Fruit fly (Drosophila melanogaster): ENCODE results near the gene CG12691.

Gene CG12691

DNA sequence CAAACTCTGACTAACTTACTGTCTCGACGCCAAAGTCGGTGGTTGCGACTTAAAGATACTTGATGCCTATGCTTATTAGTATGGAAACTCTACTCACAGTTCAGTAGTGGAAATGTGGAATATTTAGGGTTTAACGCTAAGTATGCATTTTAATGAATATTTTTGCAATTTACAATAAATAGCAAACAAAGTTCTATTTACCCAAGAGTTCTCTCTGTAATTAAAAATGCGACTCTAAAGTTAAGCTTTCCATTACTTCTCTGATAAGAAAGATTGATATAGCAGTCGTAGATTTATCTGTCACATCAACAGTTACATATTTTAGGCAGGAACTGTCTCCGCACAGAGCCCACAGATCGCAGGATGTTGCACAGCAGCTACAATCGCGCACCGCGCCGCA lies at the start of gene CG12691:
TSS of gene CG12691 (plus strand) at position 301 of the 400 bp plus-strand sequence.
- TF ChIP-seq CG17801 (GFP tag; optimal IDR thresholded peaks at IDR 0.05; ENCODE audit: partially characterized antibody) = no peak

DNA sequence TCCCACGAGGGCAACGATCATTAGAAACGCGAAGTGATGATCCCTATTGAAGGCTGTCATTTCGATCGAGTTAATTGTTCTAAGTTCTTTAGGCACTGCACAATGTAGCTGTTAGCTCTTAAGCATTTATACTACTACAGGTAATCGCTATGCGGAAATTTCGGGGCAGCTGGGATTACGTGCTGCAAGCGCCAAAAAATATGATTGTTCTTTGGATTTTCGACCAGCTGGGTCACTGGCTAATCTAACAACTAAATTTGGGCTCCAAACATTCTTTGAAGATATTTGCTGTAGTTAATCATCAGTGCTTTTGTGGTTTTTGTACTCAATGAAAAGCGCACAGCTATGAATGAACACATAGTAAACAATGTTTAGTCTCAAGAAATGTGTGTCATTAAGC lies 48.6 kb upstream of the CG12691 start, which contains the start of gene CG15571:
TSS of gene CG15571 (minus strand) at position 101 of the 400 bp plus-strand sequence.
- TF ChIP-seq CG17801 (GFP tag; optimal IDR thresholded peaks at IDR 0.05; ENCODE audit: partially characterized antibody) = no peak

DNA sequence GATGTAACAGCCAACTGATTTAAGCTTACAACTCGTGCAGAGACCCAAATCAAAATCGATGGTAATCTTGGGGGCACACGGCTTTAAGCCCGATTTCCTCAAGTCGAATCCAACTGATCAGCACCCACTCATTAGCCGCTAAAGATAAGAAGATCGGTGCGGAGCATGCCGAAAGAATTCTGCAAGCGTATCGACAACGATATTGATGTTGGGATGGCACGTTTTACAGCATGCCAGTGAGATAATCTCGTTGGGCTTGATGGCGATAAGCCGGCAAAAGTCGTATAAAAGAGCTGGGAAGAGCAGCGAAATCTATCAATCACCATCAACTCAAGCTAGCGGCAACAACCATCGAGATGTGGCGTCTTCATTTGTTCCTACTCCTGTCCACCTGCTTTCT lies 48.0 kb upstream of the CG12691 start, which contains the start of gene CG15570:
TSS of gene CG15570 (plus strand) at position 301 of the 400 bp plus-strand sequence.
- TF ChIP-seq CG17801 (GFP tag; optimal IDR thresholded peaks at IDR 0.05; ENCODE audit: partially characterized antibody) = no peak

DNA sequence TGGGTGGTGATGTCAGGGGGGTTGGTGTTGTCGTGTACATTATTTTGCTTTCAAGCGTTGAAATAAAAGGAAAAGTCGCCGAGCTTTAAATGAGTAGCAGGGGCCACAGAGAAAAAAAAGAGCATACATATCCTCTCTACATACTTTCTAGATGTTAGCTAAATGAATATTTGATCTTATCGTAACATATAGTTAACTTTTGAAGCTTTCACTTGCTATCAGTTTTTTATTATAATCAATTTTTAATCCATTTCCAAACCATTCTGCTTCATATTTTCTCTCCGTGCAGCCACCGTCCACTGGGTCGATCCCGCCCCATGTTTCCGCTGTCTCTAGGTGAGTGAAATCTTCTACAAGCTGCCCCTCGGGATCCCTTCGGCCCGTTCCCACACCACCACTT lies 40.9 kb upstream of the CG12691 start:
- TF ChIP-seq CG17801 (GFP tag; optimal IDR thresholded peaks at IDR 0.05; ENCODE audit: partially characterized antibody) = no peak

DNA sequence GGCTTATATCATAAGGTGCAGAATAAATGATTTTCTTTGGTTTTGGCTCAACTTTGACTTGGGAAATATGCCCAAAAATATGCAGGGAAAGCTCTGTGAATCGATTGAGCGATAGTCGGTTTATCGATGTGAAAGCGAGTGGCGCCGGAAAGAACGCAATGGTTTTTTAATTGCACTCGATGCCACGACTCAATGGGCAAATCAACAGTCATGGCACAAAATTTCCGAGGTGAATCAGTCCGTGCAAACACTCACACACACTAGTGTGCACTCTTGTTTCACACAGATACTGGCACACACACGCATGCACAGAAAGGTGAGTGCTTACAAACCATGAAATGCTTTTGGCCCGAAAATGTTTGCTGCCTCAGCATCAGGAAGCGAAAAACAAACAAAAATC lies 25.8 kb upstream of the CG12691 start:
- TF ChIP-seq CG17801 (GFP tag; optimal IDR thresholded peaks at IDR 0.05; ENCODE audit: partially characterized antibody) = peak; percentile 0

DNA sequence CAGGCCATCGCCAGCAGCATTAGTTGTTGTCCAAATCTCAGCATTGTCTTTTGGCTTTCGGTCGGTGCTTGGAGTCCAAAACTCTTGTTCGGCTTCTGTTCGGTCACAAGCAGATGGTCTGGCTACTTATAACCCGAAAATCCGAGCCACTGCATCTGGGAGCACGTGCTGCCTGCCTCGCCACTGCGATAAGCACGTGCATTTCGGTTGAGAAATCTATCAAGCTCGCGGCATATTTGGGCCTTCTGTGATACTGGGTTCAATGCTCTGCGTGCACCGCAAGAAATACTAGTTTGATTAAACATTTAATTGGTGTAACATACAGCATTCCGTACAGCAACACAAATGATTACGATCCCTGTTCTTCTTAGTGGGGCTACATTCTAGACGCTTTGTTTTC lies 23.2 kb upstream of the CG12691 start, which contains the start of gene Femcoat:
TSS of gene Femcoat (minus strand) at position 101 of the 400 bp plus-strand sequence.
- no peak for TF ChIP-seq CG17801 (GFP tag; optimal IDR thresholded peaks at IDR 0.05; ENCODE audit: partially characterized antibody)

DNA sequence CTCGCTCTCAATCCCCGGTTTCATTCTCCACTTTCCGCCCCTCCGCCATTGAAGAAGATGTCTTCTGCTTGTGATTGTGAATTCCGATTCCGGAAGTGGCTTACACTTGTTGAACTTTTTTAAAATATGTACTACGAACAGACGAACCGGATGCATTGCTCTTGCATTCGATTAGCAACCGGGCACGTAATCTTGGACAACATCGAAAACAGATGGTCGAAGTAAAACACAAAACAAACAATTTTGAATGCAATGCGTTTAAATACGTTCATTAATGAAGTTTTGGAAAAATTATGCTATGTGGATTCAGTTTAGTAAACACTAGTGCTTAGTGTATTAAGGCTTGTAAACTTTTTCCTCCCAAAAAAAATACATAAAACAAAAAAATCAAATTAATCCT lies 19.9 kb upstream of the CG12691 start, which contains the start of gene Muc4B:
TSS of gene Muc4B (minus strand) at position 101 of the 400 bp plus-strand sequence.
- TF ChIP-seq CG17801 (GFP tag; optimal IDR thresholded peaks at IDR 0.05; ENCODE audit: partially characterized antibody) = no peak

DNA sequence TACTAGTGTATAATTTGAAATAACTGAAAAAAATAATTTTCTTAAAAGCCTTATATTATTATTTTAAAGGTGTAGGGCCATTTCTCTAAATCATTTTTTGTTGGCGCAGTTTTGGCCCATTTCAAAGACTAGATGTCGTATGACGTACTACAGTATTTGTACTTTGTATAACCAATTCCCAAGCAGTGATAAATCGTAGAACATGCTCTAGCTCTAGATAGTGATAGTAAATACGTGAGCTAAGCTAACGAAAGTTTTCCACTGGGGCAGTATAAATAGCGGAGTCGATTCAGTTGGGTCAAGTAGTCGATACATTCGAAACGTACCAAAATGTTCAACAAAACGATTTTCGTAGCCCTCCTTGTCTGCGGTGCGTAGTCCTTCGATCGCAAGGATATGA lies 18.9 kb upstream of the CG12691 start, which contains the start of gene CG43134:
TSS of gene CG43134 (plus strand) at position 301 of the 400 bp plus-strand sequence.
- no peak for TF ChIP-seq CG17801 (GFP tag; optimal IDR thresholded peaks at IDR 0.05; ENCODE audit: partially characterized antibody)

DNA sequence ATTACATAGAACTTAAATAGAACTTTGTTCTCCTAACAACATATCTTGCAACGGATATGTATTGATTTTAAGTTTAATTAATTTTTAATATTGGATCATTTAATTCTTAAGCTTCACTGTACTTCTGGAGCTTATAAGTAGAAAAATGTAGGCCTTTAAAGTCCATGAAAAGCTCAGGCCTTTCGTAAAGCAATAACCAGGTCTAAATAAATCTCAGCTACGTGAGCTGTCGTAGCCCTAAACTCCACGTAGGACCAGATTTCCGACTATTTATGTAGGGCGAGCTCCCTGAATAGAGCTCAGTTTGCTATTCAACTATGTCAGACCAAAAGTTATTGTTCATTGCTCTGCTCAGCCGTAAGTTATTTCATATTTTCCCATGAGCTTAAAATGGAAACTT lies 17.8 kb upstream of the CG12691 start, which contains the start of gene CG43135:
TSS of gene CG43135 (plus strand) at position 301 of the 400 bp plus-strand sequence.
- TF ChIP-seq CG17801 (GFP tag; optimal IDR thresholded peaks at IDR 0.05; ENCODE audit: partially characterized antibody) = no peak

DNA sequence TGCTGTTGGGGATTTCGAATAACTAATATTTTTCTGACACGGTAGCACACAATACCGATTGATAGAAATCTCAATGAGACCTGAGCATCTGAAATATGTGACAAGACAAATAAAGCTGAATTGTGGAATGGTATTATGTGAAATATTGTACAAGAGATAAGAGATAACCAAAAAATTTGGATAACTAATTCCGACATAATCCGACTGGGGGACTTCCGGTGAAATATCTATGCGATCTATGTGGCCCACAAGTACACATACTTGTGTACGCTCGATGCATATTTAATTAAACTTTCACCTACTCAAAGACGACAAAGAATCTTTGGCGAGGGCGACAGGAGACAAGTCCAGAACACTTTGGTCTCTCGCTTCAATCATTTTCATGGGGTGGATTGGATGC lies 13.2 kb upstream of the CG12691 start, which contains the start of gene CG15576:
TSS of gene CG15576 (minus strand) at position 101 of the 400 bp plus-strand sequence.
- no peak for TF ChIP-seq CG17801 (GFP tag; optimal IDR thresholded peaks at IDR 0.05; ENCODE audit: partially characterized antibody)

DNA sequence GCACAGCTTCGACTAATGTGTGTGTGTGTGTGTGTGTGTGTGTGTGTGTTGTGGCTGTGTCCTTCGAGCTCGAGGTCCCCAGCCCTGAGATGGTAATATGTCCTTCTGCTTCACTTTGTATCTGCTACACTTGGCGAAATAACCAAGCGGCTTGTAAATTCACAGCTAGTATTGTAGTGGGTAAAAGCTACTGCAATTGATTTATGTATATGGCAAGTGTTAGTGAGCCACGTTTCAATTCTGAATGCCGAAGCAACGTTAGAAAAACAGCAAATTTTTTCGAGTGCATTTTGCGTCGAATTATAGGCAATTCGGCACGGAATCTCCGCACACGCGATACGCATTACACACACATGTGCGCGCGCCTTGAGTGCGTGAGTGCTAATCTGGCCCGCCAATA lies 3.2 kb upstream of the CG12691 start:
- no peak for TF ChIP-seq CG17801 (GFP tag; optimal IDR thresholded peaks at IDR 0.05; ENCODE audit: partially characterized antibody)

DNA sequence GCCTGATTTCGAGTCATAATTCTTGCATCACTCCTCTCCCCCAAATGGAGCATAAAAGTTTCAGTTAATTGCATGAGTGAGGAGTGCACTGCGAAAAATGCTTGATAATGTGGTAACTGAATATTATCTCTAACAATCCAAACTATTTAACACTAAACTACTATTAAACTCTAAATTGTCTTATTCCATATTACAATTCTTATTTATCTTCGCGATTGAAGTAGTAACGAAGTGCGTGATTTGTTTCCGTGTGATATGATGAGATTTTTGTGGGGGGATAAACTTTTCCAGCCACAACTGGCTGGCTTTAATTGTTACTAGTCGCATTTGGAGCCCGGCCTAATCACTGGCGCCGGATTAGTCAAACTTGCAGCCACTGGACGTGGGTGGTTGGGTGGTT lies 1.6 kb upstream of the CG12691 start:
- no peak for TF ChIP-seq CG17801 (GFP tag; optimal IDR thresholded peaks at IDR 0.05; ENCODE audit: partially characterized antibody)

DNA sequence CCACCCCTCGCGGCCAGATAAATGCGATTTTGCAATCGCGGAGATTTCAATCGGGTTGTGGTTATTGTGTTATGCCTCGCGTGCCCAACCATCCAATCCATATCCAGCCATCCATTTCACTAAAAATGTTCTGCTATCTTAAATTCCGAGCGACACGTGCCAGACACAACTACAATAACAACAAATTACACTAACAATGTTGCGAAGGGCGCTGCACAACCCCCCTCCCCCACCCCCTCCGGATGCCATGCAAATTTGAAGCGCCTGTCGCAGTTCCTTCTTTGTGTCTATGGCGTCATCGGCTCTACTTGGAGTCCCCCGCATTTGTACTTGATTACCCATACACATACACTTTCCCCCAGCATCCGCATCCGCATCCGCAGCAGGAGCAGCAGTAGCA lies 570 bp upstream of the CG12691 start:
- TF ChIP-seq CG17801 (GFP tag; optimal IDR thresholded peaks at IDR 0.05; ENCODE audit: partially characterized antibody) = no peak

DNA sequence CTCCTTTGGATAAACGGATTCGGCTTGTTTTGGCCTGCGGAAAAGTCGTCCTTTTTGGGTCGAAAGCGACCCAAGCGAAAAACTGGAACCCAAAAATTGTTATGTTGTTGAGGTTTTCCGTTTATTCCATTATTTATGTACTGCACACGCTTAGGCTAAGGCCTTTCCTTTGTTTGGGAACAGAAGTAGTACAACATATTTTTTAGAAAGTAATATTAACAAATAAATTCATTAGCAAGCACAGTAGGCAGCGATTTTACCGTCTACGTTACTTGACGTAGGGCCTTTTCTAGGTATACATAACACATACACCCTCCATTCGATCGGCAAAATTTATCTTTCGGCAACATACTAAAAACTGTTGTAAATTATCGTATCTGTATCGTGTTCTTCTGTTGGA lies 2.5 kb downstream of the CG12691 start, which contains the start of gene CG15572:
TSS of gene CG15572 (plus strand) at position 301 of the 400 bp plus-strand sequence.
- TF ChIP-seq CG17801 (GFP tag; optimal IDR thresholded peaks at IDR 0.05; ENCODE audit: partially characterized antibody) = no peak

DNA sequence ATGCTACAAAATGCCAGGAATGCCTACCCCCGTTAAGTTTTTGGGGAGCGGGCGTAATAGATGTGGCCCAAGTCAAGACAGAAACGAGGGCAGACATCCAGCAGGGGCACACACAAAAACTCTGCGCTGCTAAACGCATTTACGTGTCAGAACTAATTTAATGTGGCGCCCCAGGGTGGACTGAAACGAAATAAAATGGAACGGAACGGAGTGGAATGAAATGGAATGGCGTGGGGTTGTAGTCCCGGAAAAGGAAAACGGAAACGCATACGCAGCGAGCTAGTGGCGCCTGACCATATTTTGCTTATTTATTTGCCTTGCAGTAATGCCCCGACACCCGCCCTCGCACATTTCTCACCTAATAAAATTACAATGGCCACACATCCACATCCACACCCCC lies 7.6 kb downstream of the CG12691 start:
- no peak for TF ChIP-seq CG17801 (GFP tag; optimal IDR thresholded peaks at IDR 0.05; ENCODE audit: partially characterized antibody)

DNA sequence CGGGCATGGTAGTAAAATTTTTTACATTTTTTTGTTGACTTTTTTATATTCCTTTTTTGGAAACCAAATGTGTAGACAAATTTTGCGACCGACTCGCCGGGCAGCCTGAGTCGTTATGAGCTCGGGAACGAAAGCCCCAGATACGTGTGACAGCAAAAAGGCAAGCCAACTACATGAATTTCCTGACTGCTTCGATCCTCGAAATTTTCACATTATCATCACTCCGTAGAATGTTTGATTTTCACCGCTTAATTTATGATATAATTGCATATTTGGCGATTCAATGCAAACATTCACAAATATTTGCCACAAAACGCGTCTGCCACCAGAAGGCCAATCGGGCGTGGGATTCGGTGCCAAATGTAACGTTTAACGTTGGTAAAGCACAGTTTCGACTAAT lies 11.0 kb downstream of the CG12691 start, which contains the start of gene CG15577:
TSS of gene CG15577 (minus strand) at position 101 of the 400 bp plus-strand sequence.
- no peak for TF ChIP-seq CG17801 (GFP tag; optimal IDR thresholded peaks at IDR 0.05; ENCODE audit: partially characterized antibody)

DNA sequence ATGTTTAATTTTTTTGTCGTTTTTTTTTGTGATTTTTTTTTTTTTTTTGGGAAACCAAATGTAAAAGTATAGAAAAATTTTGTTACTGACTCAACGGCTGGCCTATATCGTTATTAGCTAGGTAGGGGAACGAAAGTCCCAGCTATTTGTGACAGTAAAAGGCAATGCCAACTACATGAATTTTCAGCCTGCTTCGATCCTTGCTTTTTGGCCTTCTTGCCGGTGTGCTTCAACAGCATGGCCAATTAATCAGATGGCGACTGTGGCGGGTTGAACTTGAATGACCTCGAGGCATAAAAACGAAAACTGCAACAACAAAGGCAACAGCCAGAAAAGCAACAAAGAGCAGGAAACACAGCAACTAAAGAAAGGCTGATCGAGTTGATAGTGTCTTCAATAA lies 12.0 kb downstream of the CG12691 start, which contains the start of gene CG15578:
TSS of gene CG15578 (minus strand) at position 101 of the 400 bp plus-strand sequence.
- no peak for TF ChIP-seq CG17801 (GFP tag; optimal IDR thresholded peaks at IDR 0.05; ENCODE audit: partially characterized antibody)

Data from ovary, adult (tissue).